Fruit fly (Drosophila melanogaster) whole organism: ENCODE measurements around the gene CG31910.

Experiments
- CG8478 ChIP-seq: fragments of >200 bp; optimal IDR thresholded peaks from 2 replicates; lab custom pipeline; 2018; ENCODE audit warnings: inconsistent platforms
- Dll ChIP-seq: fragments of >200 bp; optimal IDR thresholded peaks from 2 replicates; lab custom pipeline; 2017
- EcR ChIP-seq, 2 experiments: fragments of >200 bp; optimal IDR thresholded peaks; 2 replicates each; lab custom pipeline; 2017; ENCODE audit warnings: missing biosample characterization in 2 of 2, missing genetic modification characterization in 2 of 2, missing genetic modification reagents in 2 of 2
- pan ChIP-seq: fragments of >200 bp; optimal IDR thresholded peaks from 2 replicates; lab custom pipeline; 2017
- psq ChIP-seq: fragments of >200 bp; optimal IDR thresholded peaks from 2 replicates; lab custom pipeline; 2017
- usp ChIP-seq: fragments of >200 bp; optimal IDR thresholded peaks from 2 replicates; lab custom pipeline; 2017; ENCODE audit warnings: missing biosample characterization, missing genetic modification characterization, mixed read lengths

DNA sequence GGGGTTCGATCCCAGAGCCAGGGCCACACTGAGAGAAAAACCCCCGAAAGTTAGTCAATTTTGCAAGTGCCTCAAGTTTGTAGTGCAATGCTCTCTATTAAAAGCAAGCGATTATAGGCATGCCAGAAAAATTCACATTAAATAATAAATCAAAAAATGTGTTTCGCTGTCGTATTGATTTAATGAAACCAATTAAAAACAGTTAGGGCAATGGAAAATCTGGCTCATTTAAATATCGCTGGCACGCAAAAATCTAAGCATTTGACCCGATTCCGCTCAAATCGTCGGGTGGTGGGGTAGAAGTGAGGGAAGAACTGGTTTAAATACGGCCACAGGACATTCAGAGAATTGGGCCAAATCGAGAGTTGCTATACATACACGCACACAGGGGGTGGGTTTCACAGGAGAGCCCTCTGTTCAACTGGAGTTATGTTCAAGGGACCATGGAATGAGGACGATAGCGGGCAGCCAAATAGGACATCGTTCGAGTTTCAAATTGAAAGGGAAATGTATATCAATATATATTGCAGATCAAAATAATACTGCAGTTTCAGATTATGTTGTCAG lies 49.6 kb upstream of the CG31910 start:
- no peak for TF ChIP-seq CG8478 (lab: Kevin White, UChicago)
- TF ChIP-seq EcR (GFP tag; optimal IDR thresholded peaks at IDR 0.05; lab: Kevin White, UChicago), result no peak
- TF ChIP-seq Dll (lab: Kevin White, UChicago), result no peak
- no peak for TF ChIP-seq psq (lab: Kevin White, UChicago)
- no peak for TF ChIP-seq pan
- TF ChIP-seq usp (GFP tag; lab: Kevin White, UChicago), result no peak
